Fruit fly (Drosophila melanogaster) whole organism, embryonic: ENCODE results near the gene kri.

Source experiments
- CG12391 ChIP-seq: fragments of 200-800 bp; sonication (Bioruptor generic); optimal IDR thresholded peaks from 3 replicates; lab custom pipeline; 2018; ENCODE audit warnings: missing biosample characterization, mild to moderate bottlenecking, missing genetic modification characterization, moderate library complexity
- CG13123 ChIP-seq: fragments of 200-800 bp; sonication (Bioruptor generic); optimal IDR thresholded peaks from 2 replicates; lab custom pipeline; 2016; ENCODE audit warnings: missing biosample characterization, missing genetic modification characterization
- CG14050 ChIP-seq: fragments of 200-800 bp; sonication (Bioruptor generic); IDR thresholded peaks from 3 replicates; pipeline ENCODE4 v1.3.6; 2022; ENCODE audit warnings: missing biosample characterization, missing genetic modification characterization
- CG14441 ChIP-seq: fragments of 200-800 bp; sonication (Bioruptor generic); IDR thresholded peaks from 2 replicates; pipeline ENCODE4 v1.3.6; 2022; ENCODE audit warnings: missing biosample characterization, missing genetic modification characterization
- CG14710 ChIP-seq: fragments of 200-800 bp; sonication (Bioruptor generic); optimal IDR thresholded peaks from 3 replicates; lab custom pipeline; 2019; ENCODE audit warnings: missing biosample characterization, mild to moderate bottlenecking, missing genetic modification characterization, moderate library complexity
- CG15073 ChIP-seq: fragments of 200-800 bp; sonication (Bioruptor generic); optimal IDR thresholded peaks from 2 replicates; lab custom pipeline; 2016; ENCODE audit warnings: missing biosample characterization, missing genetic modification characterization
- CG1529 ChIP-seq: fragments of 200-800 bp; sonication (Bioruptor generic); optimal IDR thresholded peaks from 3 replicates; lab custom pipeline; 2018; ENCODE audit warnings: missing biosample characterization, missing genetic modification characterization
- CG15601 ChIP-seq: fragments of 200-800 bp; sonication (Bioruptor generic); optimal IDR thresholded peaks from 3 replicates; lab custom pipeline; 2019; ENCODE audit warnings: missing biosample characterization, mild to moderate bottlenecking, missing genetic modification characterization, moderate library complexity
- CG17361 ChIP-seq: fragments of 200-800 bp; sonication (Bioruptor generic); IDR thresholded peaks from 3 replicates; pipeline ENCODE4 v1.3.6; 2022; ENCODE audit warnings: missing biosample characterization, missing genetic modification characterization
- CG17912 ChIP-seq: fragments of 200-800 bp; sonication (Bioruptor generic); optimal IDR thresholded peaks from 2 replicates; lab custom pipeline; 2018; ENCODE audit warnings: missing biosample characterization, mild to moderate bottlenecking, missing genetic modification characterization
- CG18599 ChIP-seq: fragments of 200-800 bp; sonication (Bioruptor generic); optimal IDR thresholded peaks from 3 replicates; lab custom pipeline; 2017; ENCODE audit warnings: missing biosample characterization, missing genetic modification characterization, mild to moderate bottlenecking, moderate library complexity, missing genetic modification reagents
- CG2120 ChIP-seq: fragments of 200-800 bp; sonication (Bioruptor generic); optimal IDR thresholded peaks from 3 replicates; lab custom pipeline; 2016; ENCODE audit warnings: missing biosample characterization, missing genetic modification characterization
- CG33557 ChIP-seq: fragments of 200-800 bp; sonication (Bioruptor generic); optimal IDR thresholded peaks from 2 replicates; lab custom pipeline; 2019; ENCODE audit warnings: missing biosample characterization, mild to moderate bottlenecking, missing genetic modification characterization, moderate library complexity
- CG7357 ChIP-seq: fragments of 200-800 bp; sonication (Bioruptor generic); IDR thresholded peaks from 3 replicates; pipeline ENCODE4 v1.3.6; 2022; ENCODE audit warnings: missing biosample characterization, missing genetic modification characterization
- CG7987 ChIP-seq: fragments of 200-800 bp; sonication (Bioruptor generic); optimal IDR thresholded peaks from 2 replicates; lab custom pipeline; 2018; ENCODE audit warnings: missing biosample characterization, mild to moderate bottlenecking, missing genetic modification characterization, moderate library complexity
- CG8359 ChIP-seq: fragments of 200-800 bp; sonication (Bioruptor generic); optimal IDR thresholded peaks from 2 replicates; lab custom pipeline; 2017; ENCODE audit warnings: missing biosample characterization, mild to moderate bottlenecking, missing genetic modification characterization, borderline replicate concordance
- CG9727 ChIP-seq: fragments of 200-800 bp; sonication (Bioruptor generic); optimal IDR thresholded peaks from 3 replicates; lab custom pipeline; 2017; ENCODE audit warnings: missing biosample characterization, mild to moderate bottlenecking, missing genetic modification characterization
- Dbx ChIP-seq: fragments of 200-800 bp; sonication (Bioruptor generic); IDR thresholded peaks from 3 replicates; pipeline ENCODE4 v1.3.6; 2022; ENCODE audit warnings: missing biosample characterization, missing genetic modification characterization
- Dek ChIP-seq: fragments of 200-800 bp; sonication (Bioruptor generic); optimal IDR thresholded peaks from 3 replicates; lab custom pipeline; 2019; ENCODE audit warnings: missing biosample characterization, mild to moderate bottlenecking, missing genetic modification characterization, moderate library complexity
- Dll ChIP-seq: fragments of 200-800 bp; sonication (Bioruptor generic); IDR thresholded peaks from 4 replicates; pipeline ENCODE4 v1.3.6; 2022; ENCODE audit warnings: missing biosample characterization, missing genetic modification characterization; ENCODE audit not compliant: partially characterized antibody
- Doc2 ChIP-seq: fragments of 200-800 bp; sonication (Bioruptor generic); IDR thresholded peaks from 2 replicates; pipeline ENCODE4 v1.3.6; 2022; ENCODE audit warnings: missing biosample characterization, missing genetic modification characterization
- Elba2 ChIP-seq: fragments of 200-800 bp; sonication (Bioruptor generic); optimal IDR thresholded peaks from 3 replicates; lab custom pipeline; 2016; ENCODE audit warnings: missing biosample characterization, missing genetic modification characterization
- H15 ChIP-seq: fragments of 200-800 bp; sonication (Bioruptor generic); IDR thresholded peaks from 3 replicates; pipeline ENCODE4 v1.3.6; 2022; ENCODE audit warnings: missing biosample characterization, missing genetic modification characterization
- HmgD ChIP-seq: fragments of 200-800 bp; sonication (Bioruptor generic); optimal IDR thresholded peaks from 3 replicates; lab custom pipeline; 2016; ENCODE audit warnings: missing biosample characterization, missing genetic modification characterization
- Hmr ChIP-seq: fragments of 200-800 bp; sonication (Bioruptor generic); optimal IDR thresholded peaks from 3 replicates; lab custom pipeline; 2017; ENCODE audit warnings: mild to moderate bottlenecking, missing biosample characterization, missing genetic modification reagents, missing genetic modification characterization
- Hmx ChIP-seq: fragments of 200-800 bp; sonication (Bioruptor generic); optimal IDR thresholded peaks from 2 replicates; lab custom pipeline; 2016; ENCODE audit warnings: missing biosample characterization, missing genetic modification characterization
- Nf-YC ChIP-seq: fragments of 200-800 bp; optimal IDR thresholded peaks from 3 replicates; lab custom pipeline; 2019; ENCODE audit warnings: missing biosample characterization, mild to moderate bottlenecking, missing genetic modification characterization, moderate library complexity
- Pdp1 ChIP-seq, 2 experiments: fragments of 200-800 bp; sonication (Bioruptor generic); optimal IDR thresholded peaks; 3 replicates each; lab custom pipeline; 2016; ENCODE audit warnings: missing biosample characterization in 2 of 2, missing genetic modification characterization in 2 of 2, mild to moderate bottlenecking in 1 of 2, moderate library complexity in 1 of 2
- Trl ChIP-seq, 3 experiments: fragments of >200 bp in 2 of 3; fragments of 200-800 bp in 1 of 3; sonication (Bioruptor generic) in 1 of 3; optimal IDR thresholded peaks; 2 replicates in 1 of 3; 3 replicates in 2 of 3; lab custom pipeline; 2016 to 2017; ENCODE audit warnings: missing biosample characterization in 1 of 3, missing genetic modification characterization in 1 of 3
- abd-A ChIP-seq: fragments of 200-800 bp; sonication (Bioruptor generic); optimal IDR thresholded peaks from 3 replicates; lab custom pipeline; 2019; ENCODE audit warnings: missing biosample characterization, mild to moderate bottlenecking, missing genetic modification characterization, moderate library complexity
- al ChIP-seq: fragments of 200-800 bp; sonication (Bioruptor generic); IDR thresholded peaks from 2 replicates; pipeline ENCODE4 v1.3.6; 2022; ENCODE audit warnings: missing biosample characterization, missing genetic modification characterization
- ap ChIP-seq: fragments of 200-800 bp; sonication (Bioruptor generic); IDR thresholded peaks from 2 replicates; pipeline ENCODE4 v1.3.6; 2022; ENCODE audit warnings: missing biosample characterization, missing genetic modification characterization
- cas ChIP-seq: fragments of 200-800 bp; sonication (Bioruptor generic); IDR thresholded peaks from 2 replicates; pipeline ENCODE4 v1.3.6; 2022; ENCODE audit warnings: missing biosample characterization, missing genetic modification characterization
- chinmo ChIP-seq: fragments of 200-800 bp; sonication (Bioruptor generic); IDR thresholded peaks from 4 replicates; pipeline ENCODE4 v1.3.6; 2022; ENCODE audit warnings: missing biosample characterization, missing genetic modification characterization; ENCODE audit not compliant: partially characterized antibody
- danr ChIP-seq: fragments of 200-800 bp; sonication (Bioruptor generic); IDR thresholded peaks from 2 replicates; pipeline ENCODE4 v1.3.6; 2022; ENCODE audit warnings: missing biosample characterization, missing genetic modification characterization
- gcm ChIP-seq: fragments of 200-800 bp; sonication (Bioruptor generic); optimal IDR thresholded peaks from 2 replicates; lab custom pipeline; 2019; ENCODE audit warnings: missing biosample characterization, mild to moderate bottlenecking, missing genetic modification characterization, moderate library complexity
- lab ChIP-seq: fragments of 200-800 bp; sonication (Bioruptor generic); optimal IDR thresholded peaks from 3 replicates; lab custom pipeline; 2017; ENCODE audit warnings: missing biosample characterization, missing genetic modification characterization, mild to moderate bottlenecking, moderate library complexity, missing genetic modification reagents
- lbe ChIP-seq: fragments of 200-800 bp; sonication (Bioruptor generic); optimal IDR thresholded peaks from 2 replicates; lab custom pipeline; 2016; ENCODE audit warnings: missing biosample characterization, mild to moderate bottlenecking, missing genetic modification characterization
- lilli ChIP-seq: fragments of 200-800 bp; sonication (Bioruptor generic); optimal IDR thresholded peaks from 3 replicates; lab custom pipeline; 2016; ENCODE audit warnings: missing biosample characterization, missing genetic modification characterization
- lov ChIP-seq, 2 experiments: fragments of 200-800 bp in 1 of 2; fragments of >200 bp in 1 of 2; sonication (Bioruptor generic) in 1 of 2; IDR thresholded peaks in 1 of 2; optimal IDR thresholded peaks in 1 of 2; 2 replicates in 1 of 2; 3 replicates in 1 of 2; pipeline versions ENCODE4 v1.3.6 to Lab custom; 2017 to 2022; ENCODE audit warnings: missing biosample characterization in 1 of 2, missing genetic modification characterization in 1 of 2
- luna ChIP-seq: fragments of 200-800 bp; sonication (Bioruptor generic); optimal IDR thresholded peaks from 2 replicates; lab custom pipeline; 2016; ENCODE audit warnings: missing biosample characterization, missing genetic modification characterization
- mam ChIP-seq: fragments of 200-800 bp; sonication (Bioruptor generic); optimal IDR thresholded peaks from 3 replicates; lab custom pipeline; 2016; ENCODE audit warnings: missing biosample characterization, missing genetic modification characterization
- phol ChIP-seq: fragments of 200-800 bp; sonication (Bioruptor generic); optimal IDR thresholded peaks from 3 replicates; lab custom pipeline; 2018; ENCODE audit warnings: missing biosample characterization, mild to moderate bottlenecking, missing genetic modification characterization, moderate library complexity
- pum ChIP-seq: fragments of 200-800 bp; sonication (Bioruptor generic); optimal IDR thresholded peaks from 2 replicates; lab custom pipeline; 2016; ENCODE audit warnings: missing biosample characterization, missing genetic modification characterization
- repo ChIP-seq: fragments of 200-800 bp; sonication (Bioruptor generic); optimal IDR thresholded peaks from 2 replicates; lab custom pipeline; 2016; ENCODE audit warnings: missing biosample characterization, missing genetic modification characterization
- run ChIP-seq: fragments of 200-800 bp; sonication (Bioruptor generic); optimal IDR thresholded peaks from 3 replicates; lab custom pipeline; 2018; ENCODE audit warnings: missing biosample characterization, mild to moderate bottlenecking, missing genetic modification characterization
- slbo ChIP-seq: fragments of 200-800 bp; sonication (Bioruptor generic); IDR thresholded peaks from 2 replicates; pipeline ENCODE4 v1.3.6; 2022; ENCODE audit warnings: missing biosample characterization, missing genetic modification characterization
- toy ChIP-seq: fragments of 200-800 bp; sonication (Bioruptor generic); IDR thresholded peaks from 2 replicates; pipeline ENCODE4 v1.3.6; 2022; ENCODE audit warnings: missing biosample characterization, missing genetic modification characterization

kri gene

DNA sequence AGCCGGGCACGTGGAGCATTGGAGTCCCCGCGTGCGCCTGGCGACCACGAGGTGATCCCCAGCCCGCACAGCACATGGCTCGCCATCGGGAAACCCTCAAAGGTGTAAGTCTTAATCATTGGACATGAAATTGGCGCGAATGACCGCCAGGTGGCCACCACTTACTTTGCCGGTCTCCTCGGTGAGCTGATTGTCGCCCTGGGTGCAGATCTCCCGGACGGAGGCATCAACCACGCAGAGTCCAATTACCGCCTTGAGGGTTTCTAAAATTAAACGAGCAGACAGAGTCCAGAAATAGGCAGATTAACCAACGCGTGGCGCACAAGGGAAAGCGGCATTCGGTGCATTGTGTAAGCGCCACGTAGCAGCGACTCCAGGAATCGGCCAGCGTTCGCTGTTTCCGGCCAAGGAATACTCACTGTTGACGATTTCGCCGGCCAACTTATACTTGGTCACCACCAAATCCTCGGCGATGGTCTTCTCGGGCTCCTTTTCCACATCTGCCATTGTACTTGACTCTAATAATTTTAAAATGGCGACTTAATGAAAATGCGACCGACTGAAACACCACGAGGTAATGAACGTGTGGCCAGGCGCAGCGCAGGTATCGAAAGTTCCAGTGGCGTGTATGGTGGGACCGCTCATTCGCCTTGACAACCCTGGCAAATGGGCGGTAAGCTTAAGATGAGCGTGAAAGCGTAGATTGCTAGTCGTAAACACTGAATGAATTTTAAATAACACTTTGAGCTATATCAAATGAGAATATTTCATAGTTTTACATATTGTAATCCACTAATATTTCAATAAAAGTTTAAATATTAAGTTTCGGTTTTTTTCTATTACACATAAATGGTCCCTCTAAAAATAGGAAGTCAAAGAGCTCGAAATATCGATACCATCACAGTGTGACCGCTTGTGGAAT lies 45.6 kb upstream of the kri start, which contains the start of gene CG10576 (continued):
- no peak for TF ChIP-seq Dek (tag; lab: Kevin White, UChicago)
- TF ChIP-seq run (tag; lab: Kevin White, UChicago): no peak
- no peak for TF ChIP-seq CG7987
- TF ChIP-seq CG8359 (GFP tag; lab: Kevin White, UChicago): no peak
- no peak for TF ChIP-seq repo
- no peak for TF ChIP-seq CG15073 (GFP tag; lab: Kevin White, UChicago)
- TF ChIP-seq lab (GFP tag; lab: Kevin White, UChicago): no peak
- no peak for TF ChIP-seq lov (optimal IDR thresholded peaks at IDR 0.05; lab: Kevin White, UChicago)
- TF ChIP-seq lov (GFP tag; IDR thresholded peaks at IDR 0.05; lab: Robert Waterston, UW): no peak
- TF ChIP-seq CG9727 (GFP tag; lab: Kevin White, UChicago): peak; percentile 22
- no peak for TF ChIP-seq CG13123 (GFP tag; lab: Kevin White, UChicago)
- peak in 1 of 2 experiments; percentile 95 for TF ChIP-seq Pdp1 (GFP tag; optimal IDR thresholded peaks at IDR 0.05; lab: Kevin White, UChicago)
- TF ChIP-seq Hmr: no peak
- no peak for TF ChIP-seq CG1529 (GFP tag; lab: Kevin White, UChicago)
- TF ChIP-seq CG15601: no peak
- no peak for TF ChIP-seq Doc2
- no peak for TF ChIP-seq CG18599 (GFP tag; lab: Kevin White, UChicago)
- TF ChIP-seq CG14050 (GFP tag; lab: Robert Waterston, UW): no peak
- TF ChIP-seq Nf-YC: no peak
- TF ChIP-seq chinmo (GFP tag; lab: Robert Waterston, UW): 0 out of 4 replicates have a peak, but pooled peaks have one; percentile 67
- TF ChIP-seq lilli: peak; percentile 24
- peak; percentile 96 for TF ChIP-seq phol (tag; lab: Kevin White, UChicago)
- no peak for TF ChIP-seq CG17361 (GFP tag; lab: Robert Waterston, UW)
- no peak for TF ChIP-seq ap (GFP tag; lab: Robert Waterston, UW)
- TF ChIP-seq al: no peak
- TF ChIP-seq CG33557 (GFP tag; lab: Kevin White, UChicago): peak; percentile 13
- no peak for TF ChIP-seq lbe (GFP tag; lab: Kevin White, UChicago)
- TF ChIP-seq Trl (optimal IDR thresholded peaks at IDR 0.05; lab: Kevin White, UChicago): peak in 1 of 2 experiments; percentile 5
- TF ChIP-seq Trl (GFP tag; optimal IDR thresholded peaks at IDR 0.05; lab: Kevin White, UChicago): no peak
- TF ChIP-seq cas (GFP tag; lab: Robert Waterston, UW): no peak
- peak; percentile 78 for TF ChIP-seq CG14710 (tag; lab: Kevin White, UChicago)
- TF ChIP-seq CG12391 (tag; lab: Kevin White, UChicago): no peak
- no peak for TF ChIP-seq abd-A
- no peak for TF ChIP-seq toy (GFP tag; lab: Robert Waterston, UW)
- TF ChIP-seq luna (GFP tag; lab: Kevin White, UChicago): no peak
- no peak for TF ChIP-seq danr (GFP tag; lab: Robert Waterston, UW)
- peak; percentile 0 for TF ChIP-seq Elba2 (GFP tag; lab: Kevin White, UChicago)
- TF ChIP-seq Hmx (GFP tag; lab: Kevin White, UChicago): no peak
- no peak for TF ChIP-seq gcm (GFP tag; lab: Kevin White, UChicago)
- TF ChIP-seq pum (GFP tag; lab: Kevin White, UChicago): no peak
- no peak for TF ChIP-seq Dbx (GFP tag; lab: Robert Waterston, UW)
- peak; percentile 39 for TF ChIP-seq CG2120 (GFP tag; lab: Kevin White, UChicago)
- TF ChIP-seq mam: peak; percentile 37
- TF ChIP-seq CG14441 (GFP tag; lab: Robert Waterston, UW): no peak
- no peak for TF ChIP-seq HmgD (GFP tag; lab: Kevin White, UChicago)
- TF ChIP-seq slbo: 0 out of 2 replicates have a peak, but pooled peaks have one; percentile 16
- TF ChIP-seq CG17912 (GFP tag; lab: Kevin White, UChicago): no peak
- TF ChIP-seq Dll (GFP tag; lab: Robert Waterston, UW): peak; percentile 73
- no peak for TF ChIP-seq H15 (GFP tag; lab: Robert Waterston, UW)
- TF ChIP-seq CG7357: no peak
